Worm (Caenorhabditis elegans): ENCODE data around the gene F26G5.1.

DNA sequence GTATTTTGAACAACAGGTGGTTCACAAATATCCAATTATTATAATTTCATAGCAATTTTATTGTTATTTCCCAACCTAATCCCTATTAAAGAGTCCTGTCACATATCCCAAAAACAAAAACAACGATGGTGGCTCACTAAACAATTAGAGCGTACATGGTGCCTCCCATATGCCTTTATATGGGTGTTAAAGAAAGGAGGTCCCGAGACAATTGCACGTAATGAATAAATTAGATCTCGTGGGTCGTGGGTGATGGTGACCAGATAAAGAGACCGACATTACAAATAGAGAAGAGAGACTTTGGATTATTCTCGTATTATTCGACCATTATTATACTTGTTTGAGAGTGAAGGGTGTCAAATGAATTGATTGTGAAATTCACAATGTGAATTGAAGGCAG is 8.0 kb upstream of the F26G5.1 start:
- TF ChIP-seq T22C8.4 (GFP tag; IDR thresholded peaks at IDR 0.05) (no peak), klf-2 (GFP tag; conservative IDR thresholded peaks at IDR 0.05) (no peak), ztf-29 (GFP tag; IDR thresholded peaks at IDR 0.05) (no peak)

Measured in whole organism, midembryonic.